Worm (Caenorhabditis elegans): ENCODE results near the gene try-13.

Gene try-13

DNA sequence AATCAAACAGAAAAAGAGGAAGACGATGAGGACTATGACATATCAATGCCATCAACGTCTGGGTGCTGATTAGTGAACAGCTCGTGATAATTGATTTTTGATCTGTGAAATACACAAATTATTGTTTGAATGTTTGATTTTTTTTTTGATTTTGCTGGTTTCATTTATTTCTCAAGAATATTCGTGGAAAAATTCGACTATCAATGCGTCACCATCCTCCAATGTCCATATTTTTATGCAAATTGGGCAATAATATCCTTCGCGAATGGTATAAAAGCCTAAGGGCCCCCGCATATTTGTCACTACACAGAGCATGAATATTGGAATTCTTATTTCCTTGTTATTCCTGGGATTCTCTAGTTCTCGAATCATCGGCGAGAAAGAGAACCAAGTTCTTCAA is at the start of gene try-13:
TSS of gene try-13 (plus strand) at position 301 of the 400 bp plus-strand sequence.
- no peak for TF ChIP-seq athp-1 (tag; optimal IDR thresholded peaks at IDR 0.05)
- no peak for TF ChIP-seq gei-17 (GFP tag; optimal IDR thresholded peaks at IDR 0.05)
- TF ChIP-seq ets-4 (GFP tag; optimal IDR thresholded peaks at IDR 0.05) = no peak
- no peak for TF ChIP-seq K11D2.4 (GFP tag; IDR thresholded peaks at IDR 0.05)
- no peak for TF ChIP-seq atf-7 (tag; optimal IDR thresholded peaks at IDR 0.05)
- TF ChIP-seq him-1 (tag; optimal IDR thresholded peaks at IDR 0.05) = no peak
- no peak for TF ChIP-seq madf-6 (GFP tag; IDR thresholded peaks at IDR 0.05)
- no peak for TF ChIP-seq snpc-4 (GFP tag; optimal IDR thresholded peaks at IDR 0.05)
- no peak for TF ChIP-seq snpc-4 (tag; optimal IDR thresholded peaks at IDR 0.05)
- TF ChIP-seq rpc-1 (optimal IDR thresholded peaks at IDR 0.05) = no peak
- TF ChIP-seq rpc-1 (tag; optimal IDR thresholded peaks at IDR 0.05) = no peak
- TF ChIP-seq die-1 (tag; optimal IDR thresholded peaks at IDR 0.05) = no peak
- no peak for TF ChIP-seq attf-6 (GFP tag; IDR thresholded peaks at IDR 0.05)
- TF ChIP-seq let-526 (GFP tag; IDR thresholded peaks at IDR 0.05) = no peak
- no peak for TF ChIP-seq ztf-22 (GFP tag; optimal IDR thresholded peaks at IDR 0.05)
- no peak for TF ChIP-seq snpc-1.3 (tag; optimal IDR thresholded peaks at IDR 0.05; ENCODE audit: insufficient read depth)
- TF ChIP-seq let-607 (tag; optimal IDR thresholded peaks at IDR 0.05) = no peak
- TF ChIP-seq ztf-3 (GFP tag; optimal IDR thresholded peaks at IDR 0.05) = no peak

DNA sequence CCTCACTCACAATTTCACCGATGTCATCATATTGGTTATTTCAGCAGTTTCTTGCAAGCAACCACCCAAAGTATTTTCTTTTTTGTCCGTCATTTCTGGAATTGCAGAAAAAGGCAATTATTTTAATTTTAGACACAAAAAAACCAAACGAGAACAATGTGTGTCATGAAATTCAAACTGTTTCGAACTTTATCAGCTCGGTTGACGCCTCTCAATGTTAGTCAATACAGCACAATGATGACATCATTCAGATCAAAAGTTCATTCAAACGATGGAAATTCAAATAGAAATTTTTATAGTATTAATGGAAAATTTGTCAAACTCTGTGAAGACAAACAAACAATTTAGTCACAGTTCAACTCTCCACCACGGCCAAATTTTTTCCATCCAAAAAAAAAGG is 48.0 kb upstream of the try-13 start, which contains the start of gene fbxa-105:
TSS of gene fbxa-105 (minus strand) at position 97 of the 400 bp plus-strand sequence.
- TF ChIP-seq bed-1 (GFP tag; IDR thresholded peaks at IDR 0.05) (no peak), nhr-80 (tag; optimal IDR thresholded peaks at IDR 0.05) (peak; percentile 34)

DNA sequence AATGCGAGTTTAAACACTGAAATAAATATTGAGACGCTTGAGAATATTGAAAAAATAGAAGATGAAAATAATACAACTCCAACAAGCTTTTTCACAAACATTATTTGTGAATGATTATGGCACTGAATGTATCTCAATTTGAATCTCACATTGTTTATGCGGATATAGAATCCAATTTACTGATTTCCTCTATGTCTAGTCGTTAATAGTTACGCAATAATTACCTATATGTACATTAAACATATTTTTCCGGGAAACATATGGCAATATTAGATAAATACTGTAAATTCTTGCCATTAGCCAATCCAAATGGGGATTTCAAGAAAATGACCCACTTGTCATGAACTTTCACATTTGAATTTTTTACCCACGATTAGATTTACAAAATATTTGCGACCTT is 44.5 kb upstream of the try-13 start, which contains the start of gene srx-9:
TSS of gene srx-9 (minus strand) at position 101 of the 400 bp plus-strand sequence.
- TF ChIP-seq tbp1 (GFP tag; optimal IDR thresholded peaks at IDR 0.05) (no peak), die-1 (tag; optimal IDR thresholded peaks at IDR 0.05) (no peak), nfya-2 (GFP tag; IDR thresholded peaks at IDR 0.05) (no peak), snpc-4 (GFP tag; optimal IDR thresholded peaks at IDR 0.05) (no peak), snpc-4 (tag; optimal IDR thresholded peaks at IDR 0.05) (no peak), atf-7 (tag; optimal IDR thresholded peaks at IDR 0.05) (no peak)

DNA sequence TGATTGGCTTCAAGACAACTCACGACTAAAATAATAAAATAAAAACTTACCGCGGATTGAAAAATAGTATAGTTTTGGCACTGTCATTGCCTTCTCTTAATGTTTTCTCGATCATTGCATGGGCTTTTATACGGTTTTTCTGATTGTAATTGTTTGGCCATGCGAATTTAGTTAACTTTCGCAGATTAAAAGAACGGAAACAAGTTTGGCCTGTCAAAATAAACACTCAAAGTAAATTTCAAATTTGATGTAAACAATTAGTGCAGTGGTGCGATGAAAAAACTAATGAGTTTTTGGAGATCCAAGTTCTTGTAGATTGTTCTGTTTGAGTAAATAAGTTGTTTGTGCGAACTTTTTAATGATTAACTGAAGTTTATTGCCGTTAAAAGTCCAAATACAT is 40.7 kb upstream of the try-13 start, which contains the start of gene gst-41:
TSS of gene gst-41 (minus strand) at position 101 of the 400 bp plus-strand sequence.
- TF ChIP-seq ztf-28 (GFP tag; IDR thresholded peaks at IDR 0.05) = no peak

DNA sequence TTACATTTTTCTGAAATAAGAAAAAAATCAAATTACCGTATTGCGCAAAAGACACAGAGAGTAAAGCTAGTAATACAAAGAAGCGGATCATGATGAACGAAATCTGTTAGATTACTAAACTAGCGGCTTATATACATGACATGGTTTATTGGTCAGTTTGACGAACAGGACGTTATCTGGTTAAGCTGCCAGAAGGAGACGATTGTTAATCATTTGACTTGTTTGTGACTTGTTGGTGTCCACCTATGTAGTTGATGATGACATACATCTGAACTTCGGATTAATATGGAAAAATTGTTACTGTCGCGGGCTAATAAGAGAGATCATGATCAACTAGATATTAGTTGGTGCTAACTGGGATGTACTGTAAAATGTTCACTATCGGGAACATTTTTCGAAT is 39.8 kb upstream of the try-13 start, which contains the start of gene cnc-9:
TSS of gene cnc-9 (minus strand) at position 101 of the 400 bp plus-strand sequence.
- TF ChIP-seq hlh-26 (GFP tag; conservative IDR thresholded peaks at IDR 0.05) = no peak
- no peak for TF ChIP-seq ama-1 (optimal IDR thresholded peaks at IDR 0.05)
- no peak for TF ChIP-seq ama-1 (GFP tag; optimal IDR thresholded peaks at IDR 0.05)
- no peak for TF ChIP-seq attf-6 (GFP tag; IDR thresholded peaks at IDR 0.05)
- no peak for TF ChIP-seq nhr-90 (tag; optimal IDR thresholded peaks at IDR 0.05)
- no peak for TF ChIP-seq C06A6.2 (GFP tag; conservative IDR thresholded peaks at IDR 0.05)
- TF ChIP-seq F55B11.4 (tag; optimal IDR thresholded peaks at IDR 0.05; ENCODE audit: borderline replicate concordance, insufficient read depth) = no peak
- TF ChIP-seq hsf-1 (GFP tag; IDR thresholded peaks at IDR 0.05) = no peak
- no peak for TF ChIP-seq ztf-28 (GFP tag; IDR thresholded peaks at IDR 0.05)

DNA sequence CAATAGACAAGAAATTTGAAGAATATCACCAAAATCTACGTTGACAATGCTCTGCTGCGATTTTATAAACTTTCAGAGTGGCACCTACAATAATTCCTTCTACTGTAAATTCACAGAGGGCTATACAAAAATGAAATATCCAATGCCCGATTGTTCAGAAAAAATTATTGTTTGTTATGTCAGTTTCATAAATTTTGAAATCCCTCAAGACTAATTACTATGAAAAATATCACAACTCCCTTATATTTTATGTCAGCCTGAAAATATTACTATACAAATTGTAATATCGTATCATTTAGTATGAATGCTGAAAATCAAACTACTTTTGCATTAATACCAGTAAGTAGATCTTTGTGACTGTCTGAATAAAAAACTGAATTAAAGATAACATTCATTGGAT is 39.3 kb upstream of the try-13 start, which contains the start of gene srx-60:
TSS of gene srx-60 (plus strand) at position 301 of the 400 bp plus-strand sequence.
- TF ChIP-seq lsy-27 (tag; optimal IDR thresholded peaks at IDR 0.05; ENCODE audit: borderline replicate concordance, insufficient read depth) (no peak), tbx-9 (tag; optimal IDR thresholded peaks at IDR 0.05; ENCODE audit: borderline replicate concordance) (no peak), let-607 (tag; optimal IDR thresholded peaks at IDR 0.05) (no peak), Y79H2A.3 (GFP tag; conservative IDR thresholded peaks at IDR 0.05) (no peak), sdz-38 (tag; optimal IDR thresholded peaks at IDR 0.05) (no peak), dox-1 (GFP tag; IDR thresholded peaks at IDR 0.05) (no peak), ccch-3 (GFP tag; optimal IDR thresholded peaks at IDR 0.05) (no peak)
